Fruit fly (Drosophila melanogaster): ENCODE results near the gene TfIIB.

Gene TfIIB

dm6 chr2L:10381890-10382450 lies 49.2 kb upstream of the TfIIB start, which contains the start of gene CG5096 (continued):
- TF ChIP-seq CG12769 (tag; optimal IDR thresholded peaks at IDR 0.05) (peak; percentile 95), CG4617 (GFP tag; optimal IDR thresholded peaks at IDR 0.05; ENCODE audit: borderline replicate concordance) (peak; percentile 45), CG10321 (GFP tag; IDR thresholded peaks at IDR 0.05) (peak; percentile 59; the same call in 1 of the 2 replicates), Lhr (GFP tag; optimal IDR thresholded peaks at IDR 0.05) (no peak), gcm2 (GFP tag; optimal IDR thresholded peaks at IDR 0.05) (peak; percentile 23), CG10366 (GFP tag; IDR thresholded peaks at IDR 0.05) (peak; percentile 91), CG6765 (GFP tag; optimal IDR thresholded peaks at IDR 0.05) (peak; percentile 83), Fer3 (tag; optimal IDR thresholded peaks at IDR 0.05) (peak; percentile 96), grau (tag; optimal IDR thresholded peaks at IDR 0.05) (peak; percentile 93), exex (tag; optimal IDR thresholded peaks at IDR 0.05) (peak; percentile 97), sima (GFP tag; optimal IDR thresholded peaks at IDR 0.05) (peak; percentile 15), CG7357 (GFP tag; IDR thresholded peaks at IDR 0.05) (peak; percentile 75), Antp (GFP tag; optimal IDR thresholded peaks at IDR 0.05) (peak; percentile 48), nerfin-1 (tag; optimal IDR thresholded peaks at IDR 0.05) (peak; percentile 82), Trl (optimal IDR thresholded peaks at IDR 0.05) (no peak), Trl (GFP tag; optimal IDR thresholded peaks at IDR 0.05) (peak; percentile 74), h (optimal IDR thresholded peaks at IDR 0.05) (no peak), CG11560 (tag; IDR thresholded peaks at IDR 0.05) (no peak), B-H2 (GFP tag; optimal IDR thresholded peaks at IDR 0.05) (peak; percentile 84), Rx (GFP tag; IDR thresholded peaks at IDR 0.05) (no peak), jumu (GFP tag; optimal IDR thresholded peaks at IDR 0.05) (peak; percentile 53)

DNA sequence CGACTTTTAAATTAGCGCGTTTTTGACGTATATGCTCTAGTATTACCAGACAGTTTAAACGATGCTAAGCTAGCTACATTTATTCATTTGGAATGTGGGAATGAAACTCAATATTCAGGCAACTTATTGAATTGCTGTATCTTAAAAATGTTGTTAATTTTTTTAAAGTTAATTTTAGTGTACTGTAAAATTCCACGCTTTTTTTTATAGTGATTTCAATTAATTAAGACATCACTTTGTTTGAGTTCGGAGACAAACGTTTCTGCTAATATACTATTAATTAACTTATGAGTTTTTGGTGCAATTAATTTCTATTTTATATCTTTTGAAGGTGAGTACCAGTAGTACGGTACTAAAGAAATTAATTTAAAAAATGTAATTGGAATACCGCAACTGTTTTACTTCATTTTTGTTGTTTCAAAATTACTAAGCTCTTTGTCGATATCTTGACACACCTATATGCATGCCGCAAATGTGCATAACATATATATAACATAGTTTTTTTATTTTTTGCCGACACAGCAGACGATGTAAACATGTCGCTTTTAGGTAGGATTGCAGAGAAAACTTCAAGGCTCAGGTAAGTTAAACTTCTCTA lies 44.8 kb upstream of the TfIIB start, which contains the start of the genes Cdk1 and mRpS7:
Gene Cdk1 (minus strand): TSS at position 55 of the 598 bp plus-strand sequence.
Gene mRpS7 (plus strand): TSS at position 455 of the 598 bp plus-strand sequence.
- TF ChIP-seq CG43689 (GFP tag; IDR thresholded peaks at IDR 0.05) (no peak), Taf1 (GFP tag; IDR thresholded peaks at IDR 0.05) (0 out of 2 replicates have a peak, but pooled peaks have one; percentile 37), CG5245 (GFP tag; optimal IDR thresholded peaks at IDR 0.05) (peak; percentile 30), Dfd (GFP tag; optimal IDR thresholded peaks at IDR 0.05) (no peak), CG32532 (GFP tag; IDR thresholded peaks at IDR 0.05) (peak; percentile 77), CG11085 (GFP tag; IDR thresholded peaks at IDR 0.05) (no peak), Awh (GFP tag; IDR thresholded peaks at IDR 0.05) (peak; percentile 54; the same call in 1 of the 2 replicates), CG4707 (GFP tag; optimal IDR thresholded peaks at IDR 0.05) (peak; percentile 12), CG9437 (GFP tag; optimal IDR thresholded peaks at IDR 0.05) (peak; percentile 80), bsh (GFP tag; optimal IDR thresholded peaks at IDR 0.05) (peak in 1 of 2 experiments; percentile 75), Sox100B (GFP tag; optimal IDR thresholded peaks at IDR 0.05) (peak; percentile 76), NfI (GFP tag; optimal IDR thresholded peaks at IDR 0.05) (peak; percentile 76), amos (GFP tag; IDR thresholded peaks at IDR 0.05; ENCODE audit: partially characterized antibody) (no peak), stc (GFP tag; IDR thresholded peaks at IDR 0.05) (peak; percentile 15; the same call in 1 of the 2 replicates), CG8478 (optimal IDR thresholded peaks at IDR 0.05) (no peak), CG3847 (GFP tag; IDR thresholded peaks at IDR 0.05) (peak; percentile 51; the same call in 1 of the 2 replicates), gcm2 (GFP tag; optimal IDR thresholded peaks at IDR 0.05) (peak; percentile 13), Bdp1 (GFP tag; optimal IDR thresholded peaks at IDR 0.05) (no peak), ssp (GFP tag; IDR thresholded peaks at IDR 0.05) (peak; percentile 71), grau (tag; optimal IDR thresholded peaks at IDR 0.05) (peak; percentile 81), Hr78 (GFP tag; optimal IDR thresholded peaks at IDR 0.05) (no peak), psq (GFP tag; optimal IDR thresholded peaks at IDR 0.05) (no peak), Atf-2 (GFP tag; optimal IDR thresholded peaks at IDR 0.05) (peak; percentile 38), shn (GFP tag; optimal IDR thresholded peaks at IDR 0.05) (peak; percentile 31), Adf1 (GFP tag; IDR thresholded peaks at IDR 0.05) (0 out of 2 replicates have a peak, but pooled peaks have one; percentile 16), otp (GFP tag; IDR thresholded peaks at IDR 0.05) (0 out of 3 replicates have a peak, but pooled peaks have one; percentile 41), BtbVII (GFP tag; optimal IDR thresholded peaks at IDR 0.05) (peak; percentile 28), wek (GFP tag; optimal IDR thresholded peaks at IDR 0.05) (peak; percentile 57), CG16863 (GFP tag; optimal IDR thresholded peaks at IDR 0.05) (peak; percentile 71), CG14441 (GFP tag; IDR thresholded peaks at IDR 0.05) (peak; percentile 74)
